Worm (Caenorhabditis elegans): ENCODE measurements around the gene ZK381.62.

ZK381.62 gene

DNA sequence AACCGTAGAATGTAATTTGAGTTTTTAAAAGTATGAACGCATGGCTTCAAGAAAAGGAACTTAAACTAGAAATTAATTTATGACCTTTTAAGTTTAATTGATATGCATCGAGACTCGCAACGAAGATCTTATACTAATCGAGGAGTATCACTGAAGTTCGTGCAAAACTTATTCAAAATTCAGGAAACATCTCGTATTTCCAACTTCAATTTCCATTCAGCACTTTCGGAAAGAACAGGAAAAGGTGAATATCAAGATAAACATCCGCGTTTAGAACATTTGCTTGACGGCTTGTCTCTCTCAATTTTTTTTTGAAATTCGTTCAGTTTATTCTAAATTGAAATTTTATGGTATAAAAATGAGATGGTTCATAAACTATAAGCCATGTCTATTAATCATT, 5.9 kb downstream of the ZK381.62 start, which contains the start of gene ZK381.2:
Gene ZK381.2 (plus strand): TSS at position 301 of the 400 bp plus-strand sequence.
- no peak for TF ChIP-seq pqm-1 (tag; optimal IDR thresholded peaks at IDR 0.05)
- TF ChIP-seq daf-16 (GFP tag; optimal IDR thresholded peaks at IDR 0.05) = no peak
- no peak for TF ChIP-seq daf-16 (tag; optimal IDR thresholded peaks at IDR 0.05)
- no peak for TF ChIP-seq Y5F2A.4 (GFP tag; optimal IDR thresholded peaks at IDR 0.05)
- TF ChIP-seq Y105C5A.15 (GFP tag; IDR thresholded peaks at IDR 0.05) = no peak
- TF ChIP-seq lin-13 (GFP tag; optimal IDR thresholded peaks at IDR 0.05) = no peak
- TF ChIP-seq dmd-9 (GFP tag; IDR thresholded peaks at IDR 0.05) = no peak
- TF ChIP-seq hlh-11 (tag; optimal IDR thresholded peaks at IDR 0.05) = no peak
- no peak for TF ChIP-seq lir-3 (tag; optimal IDR thresholded peaks at IDR 0.05)
- TF ChIP-seq nhr-102 (tag; optimal IDR thresholded peaks at IDR 0.05) = no peak
- TF ChIP-seq lin-38 (GFP tag; IDR thresholded peaks at IDR 0.05) = no peak
- no peak for TF ChIP-seq ceh-82 (tag; optimal IDR thresholded peaks at IDR 0.05)
- no peak for TF ChIP-seq T26A8.4 (GFP tag; IDR thresholded peaks at IDR 0.05)
- no peak for TF ChIP-seq set-16 (GFP tag; IDR thresholded peaks at IDR 0.05)
- no peak for TF ChIP-seq gei-8 (GFP tag; optimal IDR thresholded peaks at IDR 0.05)

DNA sequence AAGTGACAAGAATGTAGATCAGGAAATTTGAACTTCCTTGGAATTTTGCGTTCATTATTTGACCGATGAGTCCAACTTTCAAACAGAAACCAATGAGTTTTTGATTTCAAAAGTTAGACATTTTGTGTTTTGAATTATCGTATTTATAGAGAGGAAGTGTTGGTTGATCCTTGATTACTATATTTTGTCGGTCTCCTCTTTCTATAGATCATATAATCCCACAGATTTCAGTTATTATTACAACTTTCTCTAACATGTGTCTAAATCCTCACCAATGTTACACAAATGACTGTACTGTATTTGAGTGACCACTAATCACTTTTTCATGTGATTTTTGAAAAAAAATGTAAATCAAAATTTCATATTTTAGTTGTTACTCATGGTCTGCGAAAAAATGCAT, 6.6 kb downstream of the ZK381.62 start, which contains the start of gene B0478.3:
Gene B0478.3 (minus strand): TSS at position 101 of the 400 bp plus-strand sequence.
- TF ChIP-seq vab-7 (GFP tag; IDR thresholded peaks at IDR 0.05) = no peak

- no peak for TF ChIP-seq rbr-2 (tag; optimal IDR thresholded peaks at IDR 0.05)
- TF ChIP-seq pqm-1 (tag; optimal IDR thresholded peaks at IDR 0.05) = no peak
- no peak for TF ChIP-seq nhr-25 (tag; optimal IDR thresholded peaks at IDR 0.05; ENCODE audit: borderline replicate concordance, insufficient read depth)
- TF ChIP-seq dmd-8 (GFP tag; IDR thresholded peaks at IDR 0.05) = no peak
- TF ChIP-seq lsy-2 (tag; optimal IDR thresholded peaks at IDR 0.05) = peak in 1 of 2 experiments; percentile 9
- no peak for TF ChIP-seq snpc-1.2 (GFP tag; IDR thresholded peaks at IDR 0.05)
- 0 out of 2 replicates have a peak, but pooled peaks have one; percentile 29 for TF ChIP-seq ctbp-1 (GFP tag; IDR thresholded peaks at IDR 0.05)
- no peak for TF ChIP-seq nhr-6 (tag; optimal IDR thresholded peaks at IDR 0.05)
- TF ChIP-seq zfp-3 (GFP tag; conservative IDR thresholded peaks at IDR 0.05) = no peak
Measured at ce11 chrIV:6959483-6959882, 11.6 kb downstream of the ZK381.62 start.

- TF ChIP-seq fkh-10 (GFP tag; optimal IDR thresholded peaks at IDR 0.05) (no peak), hlh-30 (tag; optimal IDR thresholded peaks at IDR 0.05; ENCODE audit: insufficient read depth) (peak; percentile 43), dpl-1 (GFP tag; optimal IDR thresholded peaks at IDR 0.05) (no peak), duxl-1 (tag; optimal IDR thresholded peaks at IDR 0.05; ENCODE audit: poor library complexity) (no peak), ctbp-1 (GFP tag; IDR thresholded peaks at IDR 0.05) (0 out of 2 replicates have a peak, but pooled peaks have one; percentile 7), rbr-2 (tag; optimal IDR thresholded peaks at IDR 0.05) (peak; percentile 43), ztf-7 (tag; optimal IDR thresholded peaks at IDR 0.05) (no peak), lim-7 (GFP tag; IDR thresholded peaks at IDR 0.05) (no peak), ceh-28 (tag; optimal IDR thresholded peaks at IDR 0.05) (peak; percentile 54), cey-2 (tag; optimal IDR thresholded peaks at IDR 0.05; ENCODE audit: borderline replicate concordance, insufficient read depth) (no peak), ceh-20 (GFP tag; IDR thresholded peaks at IDR 0.05) (peak; percentile 64; the same call in 1 of the 2 replicates), hmg-1.1 (GFP tag; IDR thresholded peaks at IDR 0.05) (peak; percentile 54; the same call in 1 of the 2 replicates), ztf-11 (tag; optimal IDR thresholded peaks at IDR 0.05) (no peak), lsy-2 (tag; optimal IDR thresholded peaks at IDR 0.05) (peak; percentile 8 to 57), unc-62 (GFP tag; optimal IDR thresholded peaks at IDR 0.05 in 1 of 2) (peak in 1 of 2 experiments; percentile 98), unc-62 (tag; optimal IDR thresholded peaks at IDR 0.05) (no peak), mes-2 (tag; optimal IDR thresholded peaks at IDR 0.05; ENCODE audit: poor library complexity, severe bottlenecking) (no peak), unc-39 (tag; optimal IDR thresholded peaks at IDR 0.05) (no peak), lin-15B (tag; optimal IDR thresholded peaks at IDR 0.05) (no peak), mep-1 (tag; optimal IDR thresholded peaks at IDR 0.05) (peak; percentile 38), spr-3 (GFP tag; optimal IDR thresholded peaks at IDR 0.05) (no peak), set-16 (GFP tag; IDR thresholded peaks at IDR 0.05) (no peak; the same call in 1 of the 2 replicates), aly-2 (tag; optimal IDR thresholded peaks at IDR 0.05) (no peak), mdt-29 (GFP tag; IDR thresholded peaks at IDR 0.05) (no peak), hlh-11 (tag; optimal IDR thresholded peaks at IDR 0.05) (no peak), php-3 (GFP tag; IDR thresholded peaks at IDR 0.05) (no peak), zag-1 (tag; optimal IDR thresholded peaks at IDR 0.05) (no peak)
Measured at ce11 chrIV:6958696-6959095, 12.4 kb downstream of the ZK381.62 start.

Data from whole organism, L4 larva.